Worm (Caenorhabditis elegans) whole organism, L1 larva: ENCODE measurements around the gene glo-4.

Source experiments
- C34B4.2 ChIP-seq: sonication (generic microtip); optimal IDR thresholded peaks from 2 replicates; lab custom pipeline; 2017; ENCODE audit warnings: mild to moderate bottlenecking, missing genetic modification characterization, missing compliant biosample characterization
- aha-1 ChIP-seq: fragments of 150-350 bp; optimal IDR thresholded peaks from 2 replicates; lab custom pipeline; 2014; ENCODE audit warnings: missing biosample characterization, missing genetic modification characterization
- aly-2 ChIP-seq: fragments of 150-350 bp; optimal IDR thresholded peaks from 2 replicates; lab custom pipeline; 2014; ENCODE audit warnings: missing biosample characterization, missing genetic modification characterization
- ama-1 ChIP-seq: fragments of 150-350 bp; optimal IDR thresholded peaks from 2 replicates; lab custom pipeline; 2014
- blmp-1 ChIP-seq: fragments of 150-350 bp; optimal IDR thresholded peaks from 2 replicates; lab custom pipeline; 2014; ENCODE audit warnings: missing biosample characterization, missing genetic modification characterization
- ceh-63 ChIP-seq: fragments of 200-800 bp; sonication (Bioruptor generic); optimal IDR thresholded peaks from 2 replicates; lab custom pipeline; 2018; ENCODE audit warnings: mild to moderate bottlenecking, missing genetic modification characterization, missing compliant biosample characterization
- ceh-8 ChIP-seq: fragments of 200-800 bp; sonication (Bioruptor generic); optimal IDR thresholded peaks from 2 replicates; lab custom pipeline; 2018; ENCODE audit warnings: mild to moderate bottlenecking, missing genetic modification characterization, moderate library complexity, missing compliant biosample characterization
- ceh-88 ChIP-seq: fragments of 200-800 bp; sonication (Bioruptor generic); IDR thresholded peaks from 2 replicates; pipeline ENCODE4 v1.3.6; 2022; ENCODE audit warnings: missing genetic modification characterization, missing compliant biosample characterization
- ceh-90 ChIP-seq: sonication (generic microtip); optimal IDR thresholded peaks from 2 replicates; lab custom pipeline; 2016; ENCODE audit warnings: missing genetic modification characterization, missing compliant biosample characterization
- efl-3 ChIP-seq: fragments of 200-800 bp; sonication (Bioruptor generic); optimal IDR thresholded peaks from 2 replicates; lab custom pipeline; 2018; ENCODE audit warnings: mild to moderate bottlenecking, missing genetic modification characterization, missing compliant biosample characterization
- egl-13 ChIP-seq: sonication (generic microtip); optimal IDR thresholded peaks from 2 replicates; lab custom pipeline; 2016; ENCODE audit warnings: missing genotype, missing genetic modification reagents, missing genetic modification characterization, missing compliant biosample characterization
- egl-27 ChIP-seq, 2 experiments: fragments of 150-350 bp in 1 of 2; sonication (generic microtip); optimal IDR thresholded peaks; 3 replicates each; lab custom pipeline; 2017 to 2018; ENCODE audit warnings: missing biosample characterization in 2 of 2, missing genetic modification characterization in 2 of 2, missing genetic modification reagents in 2 of 2
- elt-3 ChIP-seq, 6 experiments: fragments of 150-350 bp in 1 of 6; sonication (generic microtip); optimal IDR thresholded peaks; 2 replicates each; lab custom pipeline; 2017 to 2018; ENCODE audit warnings: missing biosample characterization in 6 of 6, missing genetic modification characterization in 6 of 6, inconsistent platforms in 1 of 6
- fkh-4 ChIP-seq: sonication (generic microtip); optimal IDR thresholded peaks from 2 replicates; lab custom pipeline; 2016; ENCODE audit warnings: missing compliant biosample characterization, missing genetic modification characterization, borderline replicate concordance
- fos-1 ChIP-seq: fragments of 150-350 bp; optimal IDR thresholded peaks from 2 replicates; lab custom pipeline; 2014; ENCODE audit warnings: missing biosample characterization, missing genetic modification characterization
- grh-1 ChIP-seq: fragments of 200-800 bp; sonication (Bioruptor generic); IDR thresholded peaks from 2 replicates; pipeline ENCODE4 v1.3.6; 2022; ENCODE audit warnings: missing genetic modification reagents, missing genetic modification characterization, missing compliant biosample characterization
- hlh-17 ChIP-seq: fragments of 200-800 bp; sonication (Bioruptor generic); optimal IDR thresholded peaks from 2 replicates; lab custom pipeline; 2018; ENCODE audit warnings: missing genetic modification characterization, mild to moderate bottlenecking, missing compliant biosample characterization, moderate library complexity, borderline replicate concordance
- hlh-4 ChIP-seq: sonication (generic microtip); optimal IDR thresholded peaks from 2 replicates; lab custom pipeline; 2016; ENCODE audit warnings: mild to moderate bottlenecking, missing genetic modification characterization, missing compliant biosample characterization
- hpl-2 ChIP-seq: fragments of 150-350 bp; optimal IDR thresholded peaks from 2 replicates; lab custom pipeline; 2014; ENCODE audit warnings: missing biosample characterization, missing genetic modification reagents, missing genetic modification characterization
- irx-1 ChIP-seq: sonication (generic microtip); optimal IDR thresholded peaks from 2 replicates; lab custom pipeline; 2016; ENCODE audit warnings: missing genetic modification characterization, missing compliant biosample characterization
- jun-1 ChIP-seq: fragments of 150-350 bp; optimal IDR thresholded peaks from 2 replicates; lab custom pipeline; 2014; ENCODE audit warnings: missing biosample characterization, missing genetic modification reagents, missing genetic modification characterization
- lin-13 ChIP-seq: fragments of 150-350 bp; optimal IDR thresholded peaks from 2 replicates; lab custom pipeline; 2014; ENCODE audit warnings: missing biosample characterization, missing genetic modification reagents, missing genetic modification characterization
- lin-14 ChIP-seq: fragments of 200-800 bp; sonication (Bioruptor generic); optimal IDR thresholded peaks from 2 replicates; lab custom pipeline; 2018; ENCODE audit warnings: mild to moderate bottlenecking, missing genetic modification characterization, moderate library complexity, missing compliant biosample characterization
- lin-15B ChIP-seq: fragments of 150-350 bp; sonication (generic microtip); optimal IDR thresholded peaks from 3 replicates; lab custom pipeline; 2014; ENCODE audit warnings: missing biosample characterization, missing genetic modification characterization
- lin-35 ChIP-seq, 2 experiments: fragments of 150-350 bp; optimal IDR thresholded peaks; 2 replicates each; lab custom pipeline; 2014; ENCODE audit warnings: missing biosample characterization in 2 of 2, missing genetic modification characterization in 2 of 2, missing genetic modification reagents in 2 of 2
- lin-39 ChIP-seq: fragments of 150-350 bp; optimal IDR thresholded peaks from 2 replicates; lab custom pipeline; 2014; ENCODE audit warnings: missing biosample characterization, missing genetic modification reagents, missing genetic modification characterization
- lir-3 ChIP-seq: sonication (generic microtip); optimal IDR thresholded peaks from 2 replicates; lab custom pipeline; 2016; ENCODE audit warnings: mild to moderate bottlenecking, missing genetic modification characterization, moderate library complexity, missing compliant biosample characterization; ENCODE audit not compliant: poor library complexity
- lsy-2 ChIP-seq, 2 experiments: fragments of 150-350 bp; optimal IDR thresholded peaks; 2 replicates each; lab custom pipeline; 2014; ENCODE audit warnings: missing biosample characterization in 2 of 2, missing genetic modification characterization in 2 of 2
- mab-9 ChIP-seq: fragments of 200-800 bp; sonication (Bioruptor generic); IDR thresholded peaks from 2 replicates; pipeline ENCODE4 v1.3.6; 2022; ENCODE audit warnings: missing genetic modification reagents, missing genetic modification characterization, missing compliant biosample characterization
- mdl-1 ChIP-seq, 2 experiments: fragments of 150-350 bp; optimal IDR thresholded peaks; 2 replicates each; lab custom pipeline; 2014 to 2017; ENCODE audit warnings: missing biosample characterization in 2 of 2, missing genetic modification characterization in 2 of 2, inconsistent platforms in 1 of 2
- mef-2 ChIP-seq: fragments of 150-350 bp; optimal IDR thresholded peaks from 2 replicates; lab custom pipeline; 2014; ENCODE audit warnings: missing biosample characterization, missing genetic modification characterization
- nhr-12 ChIP-seq: sonication (generic microtip); optimal IDR thresholded peaks from 2 replicates; lab custom pipeline; 2017; ENCODE audit warnings: missing biosample characterization, missing genetic modification characterization
- nhr-20 ChIP-seq: sonication (generic microtip); optimal IDR thresholded peaks from 2 replicates; lab custom pipeline; 2016; ENCODE audit warnings: mild to moderate bottlenecking, missing genetic modification characterization, missing compliant biosample characterization
- nhr-47 ChIP-seq: sonication (generic microtip); optimal IDR thresholded peaks from 2 replicates; lab custom pipeline; 2016; ENCODE audit warnings: mild to moderate bottlenecking, missing genetic modification characterization, moderate library complexity, missing compliant biosample characterization
- nhr-71 ChIP-seq: sonication (generic microtip); optimal IDR thresholded peaks from 2 replicates; lab custom pipeline; 2016; ENCODE audit warnings: mild to moderate bottlenecking, missing genetic modification characterization, moderate library complexity, missing compliant biosample characterization
- nhr-84 ChIP-seq: sonication (generic microtip); optimal IDR thresholded peaks from 2 replicates; lab custom pipeline; 2017; ENCODE audit warnings: missing biosample characterization, missing genetic modification characterization
- pag-3 ChIP-seq: sonication (generic microtip); optimal IDR thresholded peaks from 2 replicates; lab custom pipeline; 2017; ENCODE audit warnings: missing genetic modification characterization, mild to moderate bottlenecking, missing compliant biosample characterization, antibody characterized with exemption, borderline replicate concordance; ENCODE audit not compliant: insufficient read depth
- pax-3 ChIP-seq: fragments of 200-800 bp; sonication (Bioruptor generic); optimal IDR thresholded peaks from 2 replicates; lab custom pipeline; 2018; ENCODE audit warnings: mild to moderate bottlenecking, missing genetic modification characterization, moderate library complexity, missing compliant biosample characterization
- pqm-1 ChIP-seq: sonication (generic microtip); optimal IDR thresholded peaks from 3 replicates; lab custom pipeline; 2017; ENCODE audit warnings: missing biosample characterization, missing genetic modification characterization
- rnt-1 ChIP-seq: sonication (generic microtip); optimal IDR thresholded peaks from 2 replicates; lab custom pipeline; 2016; ENCODE audit warnings: mild to moderate bottlenecking, missing genetic modification characterization, moderate library complexity, missing compliant biosample characterization
- skn-1 ChIP-seq: fragments of 150-350 bp; optimal IDR thresholded peaks from 2 replicates; lab custom pipeline; 2014; ENCODE audit warnings: missing biosample characterization, missing genetic modification characterization
- snpc-4 ChIP-seq: fragments of 150-350 bp; optimal IDR thresholded peaks from 2 replicates; lab custom pipeline; 2014; ENCODE audit warnings: missing biosample characterization, missing genetic modification characterization
- sup-37 ChIP-seq: fragments of 200-800 bp; sonication (Bioruptor generic); optimal IDR thresholded peaks from 2 replicates; lab custom pipeline; 2018; ENCODE audit warnings: mild to moderate bottlenecking, missing genetic modification characterization, missing compliant biosample characterization
- swsn-7 ChIP-seq: sonication (generic microtip); optimal IDR thresholded peaks from 2 replicates; lab custom pipeline; 2016; ENCODE audit warnings: missing genetic modification characterization, missing compliant biosample characterization
- tlp-1 ChIP-seq: fragments of 150-350 bp; optimal IDR thresholded peaks from 2 replicates; lab custom pipeline; 2014; ENCODE audit warnings: missing biosample characterization, missing genetic modification characterization
- unc-30 ChIP-seq: sonication (generic microtip); optimal IDR thresholded peaks from 2 replicates; lab custom pipeline; 2017; ENCODE audit warnings: missing biosample characterization, missing genetic modification characterization
- unc-62 ChIP-seq: fragments of 150-350 bp; optimal IDR thresholded peaks from 2 replicates; lab custom pipeline; 2014; ENCODE audit warnings: missing biosample characterization, missing genetic modification reagents, missing genetic modification characterization
- unc-98 ChIP-seq: fragments of 200-800 bp; sonication (Bioruptor generic); IDR thresholded peaks from 2 replicates; pipeline ENCODE4 v1.3.6; 2022; ENCODE audit warnings: missing genetic modification characterization, missing compliant biosample characterization
- vab-15 ChIP-seq: sonication (generic microtip); optimal IDR thresholded peaks from 2 replicates; lab custom pipeline; 2017; ENCODE audit warnings: missing genotype, mild to moderate bottlenecking, missing genetic modification characterization, missing compliant biosample characterization
- xbp-1 ChIP-seq: sonication (generic microtip); optimal IDR thresholded peaks from 2 replicates; lab custom pipeline; 2016; ENCODE audit warnings: missing genetic modification characterization, missing compliant biosample characterization
- zag-1 ChIP-seq: fragments of 150-350 bp; optimal IDR thresholded peaks from 2 replicates; lab custom pipeline; 2014; ENCODE audit warnings: missing biosample characterization, missing genetic modification characterization
- ztf-11 ChIP-seq, 2 experiments: sonication (generic microtip); optimal IDR thresholded peaks; 2 replicates each; lab custom pipeline; 2016 to 2017; ENCODE audit warnings: missing genetic modification characterization in 2 of 2, missing biosample characterization in 1 of 2, missing compliant biosample characterization in 1 of 2

Gene glo-4

ce11 chrV:9218655-9219389 lies 24.2 kb downstream of the glo-4 start:
- TF ChIP-seq egl-13 (tag; lab: Kevin White, UChicago) = no peak
- no peak for TF ChIP-seq vab-15
- TF ChIP-seq hlh-4 = no peak
- no peak for TF ChIP-seq pag-3 (tag; lab: Kevin White, UChicago)
- TF ChIP-seq xbp-1 (tag; lab: Kevin White, UChicago) = no peak
- TF ChIP-seq unc-98 = no peak
- TF ChIP-seq grh-1 = no peak
- no peak for TF ChIP-seq nhr-20 (tag; lab: Kevin White, UChicago)
- TF ChIP-seq hpl-2 (GFP tag; lab: Kevin White, UChicago) = no peak
- no peak for TF ChIP-seq snpc-4
- no peak for TF ChIP-seq nhr-84 (tag; lab: Kevin White, UChicago)
- TF ChIP-seq ceh-8 = no peak
- TF ChIP-seq blmp-1 (tag; lab: Kevin White, UChicago) = no peak
- no peak for TF ChIP-seq ama-1 (lab: Kevin White, UChicago)
- TF ChIP-seq lin-14 (GFP tag; lab: Kevin White, UChicago) = peak; percentile 86
- peak in 1 of 2 experiments; percentile 6 for TF ChIP-seq lsy-2 (tag; optimal IDR thresholded peaks at IDR 0.05; lab: Kevin White, UChicago)
- TF ChIP-seq unc-62 (GFP tag; lab: Kevin White, UChicago) = no peak
- TF ChIP-seq aly-2 (tag; lab: Kevin White, UChicago) = no peak
- peak; percentile 29 for TF ChIP-seq nhr-71
- TF ChIP-seq lin-15B (tag; lab: Kevin White, UChicago) = no peak
- peak; percentile 45; the same call in 1 of the 2 replicates for TF ChIP-seq mab-9
- no peak for TF ChIP-seq unc-30
- TF ChIP-seq pqm-1 = no peak
- no peak for TF ChIP-seq pax-3 (tag; lab: Kevin White, UChicago)
- no peak for TF ChIP-seq hlh-17
- no peak for TF ChIP-seq fos-1
- no peak for TF ChIP-seq lin-39 (tag; lab: Kevin White, UChicago)
- TF ChIP-seq efl-3 (GFP tag; lab: Kevin White, UChicago) = no peak
- no peak for TF ChIP-seq aha-1
- TF ChIP-seq C34B4.2 (tag; lab: Kevin White, UChicago) = no peak
- no peak for TF ChIP-seq fkh-4 (tag; lab: Kevin White, UChicago)
- TF ChIP-seq mdl-1 (tag; optimal IDR thresholded peaks at IDR 0.05; lab: Kevin White, UChicago) = no peak
- peak; percentile 14 for TF ChIP-seq nhr-47 (tag; lab: Kevin White, UChicago)
- TF ChIP-seq ceh-63 (GFP tag; lab: Kevin White, UChicago) = no peak
- no peak for TF ChIP-seq lin-13
- peak; percentile 22 for TF ChIP-seq skn-1 (tag; lab: Kevin White, UChicago)
- no peak for TF ChIP-seq ztf-11 (tag; optimal IDR thresholded peaks at IDR 0.05; lab: Kevin White, UChicago)
- TF ChIP-seq swsn-7 (tag; lab: Kevin White, UChicago) = peak; percentile 8
- no peak for TF ChIP-seq lir-3 (tag; lab: Kevin White, UChicago)
- TF ChIP-seq jun-1 (tag; lab: Kevin White, UChicago) = no peak
- no peak for TF ChIP-seq zag-1 (tag; lab: Kevin White, UChicago)
- TF ChIP-seq egl-27 (tag; optimal IDR thresholded peaks at IDR 0.05; lab: Kevin White, UChicago) = no peak
- no peak for TF ChIP-seq tlp-1 (tag; lab: Kevin White, UChicago)
- TF ChIP-seq mef-2 (tag; lab: Kevin White, UChicago) = no peak
- TF ChIP-seq ceh-90 (tag; lab: Kevin White, UChicago) = no peak
- TF ChIP-seq lin-35 (GFP tag; optimal IDR thresholded peaks at IDR 0.05; lab: Kevin White, UChicago) = peak in 1 of 2 experiments; percentile 17
- no peak for TF ChIP-seq rnt-1 (tag; lab: Kevin White, UChicago)
- no peak for TF ChIP-seq irx-1 (tag; lab: Kevin White, UChicago)
- no peak for TF ChIP-seq sup-37 (GFP tag; lab: Kevin White, UChicago)
- no peak for TF ChIP-seq ceh-88 (GFP tag; lab: Robert Waterston, UW)
- TF ChIP-seq nhr-12 = no peak
- TF ChIP-seq elt-3 (tag; optimal IDR thresholded peaks at IDR 0.05; lab: Kevin White, UChicago) = no peak
